Fruit fly (Drosophila melanogaster) whole organism, embryonic: Measurements from ENCODE around the gene XRCC1.

Experiments used
- Atf6 ChIP-seq: fragments of 200-800 bp; sonication (Bioruptor generic); IDR thresholded peaks from 2 replicates; pipeline ENCODE4 v1.3.6; 2022; ENCODE audit warnings: missing biosample characterization, missing genetic modification characterization
- B-H1 ChIP-seq: fragments of 200-800 bp; sonication (Bioruptor generic); IDR thresholded peaks from 3 replicates; pipeline ENCODE4 v1.3.6; 2022; ENCODE audit warnings: missing biosample characterization, missing genetic modification characterization
- CG10462 ChIP-seq: fragments of 200-800 bp; sonication (Bioruptor generic); optimal IDR thresholded peaks from 2 replicates; lab custom pipeline; 2016; ENCODE audit warnings: missing biosample characterization, missing genetic modification characterization
- CG10543 ChIP-seq: fragments of 200-800 bp; sonication (Bioruptor generic); optimal IDR thresholded peaks from 3 replicates; lab custom pipeline; 2017; ENCODE audit warnings: missing biosample characterization, mild to moderate bottlenecking, missing genetic modification characterization, moderate library complexity
- CG11085 ChIP-seq: fragments of 200-800 bp; sonication (Bioruptor generic); IDR thresholded peaks from 2 replicates; pipeline ENCODE4 v1.3.6; 2022; ENCODE audit warnings: missing biosample characterization, missing genetic modification characterization
- CG13287 ChIP-seq: fragments of 200-800 bp; sonication (Bioruptor generic); IDR thresholded peaks from 2 replicates; pipeline ENCODE4 v1.3.6; 2022; ENCODE audit warnings: missing biosample characterization, missing genetic modification characterization; ENCODE audit not compliant: partially characterized antibody
- CG13624 ChIP-seq: fragments of 200-800 bp; sonication (Bioruptor generic); optimal IDR thresholded peaks from 2 replicates; lab custom pipeline; 2016; ENCODE audit warnings: missing biosample characterization, missing genetic modification characterization
- CG15269 ChIP-seq: fragments of 200-800 bp; sonication (Bioruptor generic); optimal IDR thresholded peaks from 2 replicates; lab custom pipeline; 2018; ENCODE audit warnings: missing biosample characterization, mild to moderate bottlenecking, missing genetic modification characterization, moderate library complexity
- CG1603 ChIP-seq: fragments of 200-800 bp; sonication (Bioruptor generic); optimal IDR thresholded peaks from 2 replicates; lab custom pipeline; 2019; ENCODE audit warnings: missing biosample characterization, mild to moderate bottlenecking, missing genetic modification characterization, moderate library complexity
- CG17186 ChIP-seq: fragments of 200-800 bp; sonication (Bioruptor generic); optimal IDR thresholded peaks from 3 replicates; lab custom pipeline; 2017; ENCODE audit warnings: missing biosample characterization, missing genetic modification reagents, missing genetic modification characterization
- CG17359 ChIP-seq: fragments of 200-800 bp; sonication (Bioruptor generic); optimal IDR thresholded peaks from 3 replicates; lab custom pipeline; 2018; ENCODE audit warnings: missing biosample characterization, mild to moderate bottlenecking, missing genetic modification characterization, moderate library complexity
- CG17802 ChIP-seq: fragments of 200-800 bp; sonication (Bioruptor generic); optimal IDR thresholded peaks from 2 replicates; lab custom pipeline; 2018; ENCODE audit warnings: missing biosample characterization, mild to moderate bottlenecking, missing genetic modification characterization, moderate library complexity
- CG18599 ChIP-seq: fragments of 200-800 bp; sonication (Bioruptor generic); optimal IDR thresholded peaks from 3 replicates; lab custom pipeline; 2017; ENCODE audit warnings: missing biosample characterization, missing genetic modification characterization, mild to moderate bottlenecking, moderate library complexity, missing genetic modification reagents
- CG2116 ChIP-seq: fragments of 200-800 bp; sonication (Bioruptor generic); optimal IDR thresholded peaks from 3 replicates; lab custom pipeline; 2018; ENCODE audit warnings: missing biosample characterization, mild to moderate bottlenecking, missing genetic modification characterization
- CG2129 ChIP-seq: fragments of 200-800 bp; sonication (Bioruptor generic); IDR thresholded peaks from 2 replicates; pipeline ENCODE4 v1.3.6; 2022; ENCODE audit warnings: missing biosample characterization, missing genetic modification characterization; ENCODE audit not compliant: partially characterized antibody
- CG2712 ChIP-seq: fragments of 200-800 bp; optimal IDR thresholded peaks from 3 replicates; lab custom pipeline; 2019; ENCODE audit warnings: missing biosample characterization, mild to moderate bottlenecking, missing genetic modification characterization, moderate library complexity
- CG30403 ChIP-seq: fragments of 200-800 bp; sonication (Bioruptor generic); optimal IDR thresholded peaks from 3 replicates; lab custom pipeline; 2016; ENCODE audit warnings: missing biosample characterization, missing genetic modification characterization
- CG34224 ChIP-seq: fragments of 200-800 bp; sonication (Bioruptor generic); IDR thresholded peaks from 3 replicates; pipeline ENCODE4 v1.3.6; 2022; ENCODE audit warnings: missing biosample characterization, missing genetic modification characterization; ENCODE audit not compliant: partially characterized antibody
- CG34422 ChIP-seq: fragments of 200-800 bp; sonication (Bioruptor generic); IDR thresholded peaks from 3 replicates; pipeline ENCODE4 v1.3.6; 2022; ENCODE audit warnings: missing biosample characterization, missing genetic modification characterization
- CG4282 ChIP-seq: fragments of 200-800 bp; sonication (Bioruptor generic); optimal IDR thresholded peaks from 2 replicates; lab custom pipeline; 2016; ENCODE audit warnings: missing biosample characterization, missing genetic modification characterization
- CG4617 ChIP-seq: fragments of 200-800 bp; sonication (Bioruptor generic); optimal IDR thresholded peaks from 3 replicates; lab custom pipeline; 2016; ENCODE audit warnings: missing biosample characterization, missing genetic modification characterization, borderline replicate concordance
- CG6254 ChIP-seq: fragments of 200-800 bp; sonication (Bioruptor generic); optimal IDR thresholded peaks from 3 replicates; lab custom pipeline; 2017; ENCODE audit warnings: mild to moderate bottlenecking, missing biosample characterization, missing genetic modification reagents, missing genetic modification characterization
- CG6791 ChIP-seq: fragments of 200-800 bp; sonication (Bioruptor generic); IDR thresholded peaks from 3 replicates; pipeline ENCODE4 v1.3.6; 2022; ENCODE audit warnings: missing biosample characterization, missing genetic modification characterization; ENCODE audit not compliant: partially characterized antibody
- CG9817 ChIP-seq: fragments of 200-800 bp; sonication (Bioruptor generic); optimal IDR thresholded peaks from 2 replicates; lab custom pipeline; 2018; ENCODE audit warnings: missing biosample characterization, mild to moderate bottlenecking, missing genetic modification characterization, moderate library complexity
- CG9876 ChIP-seq: fragments of 200-800 bp; sonication (Bioruptor generic); optimal IDR thresholded peaks from 2 replicates; lab custom pipeline; 2016; ENCODE audit warnings: missing biosample characterization, missing genetic modification characterization
- D ChIP-seq, 2 experiments: fragments of 200-800 bp in 1 of 2; fragments of >200 bp in 1 of 2; sonication (Bioruptor generic) in 1 of 2; optimal IDR thresholded peaks; 2 replicates in 1 of 2; 3 replicates in 1 of 2; lab custom pipeline; 2017; ENCODE audit warnings: mild to moderate bottlenecking in 1 of 2, missing biosample characterization in 1 of 2, missing genetic modification characterization in 1 of 2, missing genetic modification reagents in 1 of 2
- Ets97D ChIP-seq: fragments of 200-800 bp; sonication (Bioruptor generic); optimal IDR thresholded peaks from 3 replicates; lab custom pipeline; 2016; ENCODE audit warnings: missing biosample characterization, missing genetic modification characterization
- HLH54F ChIP-seq: fragments of 200-800 bp; sonication (Bioruptor generic); optimal IDR thresholded peaks from 3 replicates; lab custom pipeline; 2016; ENCODE audit warnings: missing biosample characterization, missing genetic modification characterization
- Myb ChIP-seq: fragments of 200-800 bp; sonication (Bioruptor generic); optimal IDR thresholded peaks from 2 replicates; lab custom pipeline; 2016; ENCODE audit warnings: missing biosample characterization, missing genetic modification characterization
- Ptx1 ChIP-seq: fragments of 200-800 bp; sonication (Bioruptor generic); IDR thresholded peaks from 2 replicates; pipeline ENCODE4 v1.3.6; 2022; ENCODE audit warnings: missing biosample characterization, missing genetic modification characterization
- Sin3A ChIP-seq: fragments of >200 bp; optimal IDR thresholded peaks from 2 replicates; lab custom pipeline; 2018
- Sry-δ ChIP-seq: fragments of 200-800 bp; sonication (Bioruptor generic); optimal IDR thresholded peaks from 2 replicates; lab custom pipeline; 2016; ENCODE audit warnings: missing biosample characterization, missing genetic modification characterization
- TFAM ChIP-seq: fragments of 200-800 bp; sonication (Bioruptor generic); optimal IDR thresholded peaks from 2 replicates; lab custom pipeline; 2017; ENCODE audit warnings: missing biosample characterization, missing genetic modification characterization, inconsistent platforms
- Trl ChIP-seq, 3 experiments: fragments of >200 bp in 2 of 3; fragments of 200-800 bp in 1 of 3; sonication (Bioruptor generic) in 1 of 3; optimal IDR thresholded peaks; 2 replicates in 1 of 3; 3 replicates in 2 of 3; lab custom pipeline; 2016 to 2017; ENCODE audit warnings: missing biosample characterization in 1 of 3, missing genetic modification characterization in 1 of 3
- bsh ChIP-seq, 2 experiments: fragments of 200-800 bp; sonication (Bioruptor generic); optimal IDR thresholded peaks; 2 replicates each; lab custom pipeline; 2017 to 2018; ENCODE audit warnings: mild to moderate bottlenecking in 2 of 2, missing biosample characterization in 2 of 2, missing genetic modification characterization in 2 of 2, moderate library complexity in 1 of 2
- danr ChIP-seq: fragments of 200-800 bp; sonication (Bioruptor generic); IDR thresholded peaks from 2 replicates; pipeline ENCODE4 v1.3.6; 2022; ENCODE audit warnings: missing biosample characterization, missing genetic modification characterization
- gcm2 ChIP-seq: fragments of 200-800 bp; sonication (Bioruptor generic); optimal IDR thresholded peaks from 2 replicates; lab custom pipeline; 2016; ENCODE audit warnings: missing biosample characterization, missing genetic modification characterization
- lbe ChIP-seq: fragments of 200-800 bp; sonication (Bioruptor generic); optimal IDR thresholded peaks from 2 replicates; lab custom pipeline; 2016; ENCODE audit warnings: missing biosample characterization, mild to moderate bottlenecking, missing genetic modification characterization
- luna ChIP-seq: fragments of 200-800 bp; sonication (Bioruptor generic); optimal IDR thresholded peaks from 2 replicates; lab custom pipeline; 2016; ENCODE audit warnings: missing biosample characterization, missing genetic modification characterization
- odd ChIP-seq: fragments of 200-800 bp; sonication (Bioruptor generic); optimal IDR thresholded peaks from 2 replicates; lab custom pipeline; 2017; ENCODE audit warnings: missing biosample characterization, mild to moderate bottlenecking, missing genetic modification characterization
- pan ChIP-seq, 4 experiments: fragments of >200 bp in 3 of 4; fragments of 200-800 bp in 1 of 4; sonication (Bioruptor generic) in 1 of 4; optimal IDR thresholded peaks in 3 of 4; IDR thresholded peaks in 1 of 4; 2 replicates each; pipeline versions ENCODE4 v1.3.6 to Lab custom; 2017 to 2022; ENCODE audit warnings: missing biosample characterization in 2 of 4, missing genetic modification characterization in 2 of 4, mixed read lengths in 1 of 4
- peb ChIP-seq: fragments of 200-800 bp; sonication (Bioruptor generic); IDR thresholded peaks from 2 replicates; pipeline ENCODE4 v1.3.6; 2022; ENCODE audit warnings: missing biosample characterization, missing genetic modification characterization
- pum ChIP-seq: fragments of 200-800 bp; sonication (Bioruptor generic); optimal IDR thresholded peaks from 2 replicates; lab custom pipeline; 2016; ENCODE audit warnings: missing biosample characterization, missing genetic modification characterization
- pzg ChIP-seq: fragments of 200-800 bp; sonication (Bioruptor generic); optimal IDR thresholded peaks from 3 replicates; lab custom pipeline; 2018; ENCODE audit warnings: missing biosample characterization, mild to moderate bottlenecking, missing genetic modification characterization, moderate library complexity
- slp2 ChIP-seq: fragments of 200-800 bp; sonication (Bioruptor generic); optimal IDR thresholded peaks from 2 replicates; lab custom pipeline; 2016; ENCODE audit warnings: missing biosample characterization, missing genetic modification characterization
- sob ChIP-seq: fragments of 200-800 bp; sonication (Bioruptor generic); IDR thresholded peaks from 2 replicates; pipeline ENCODE4 v1.3.6; 2022; ENCODE audit warnings: missing biosample characterization, missing genetic modification characterization
- trem ChIP-seq: fragments of 200-800 bp; optimal IDR thresholded peaks from 3 replicates; lab custom pipeline; 2019; ENCODE audit warnings: missing biosample characterization, mild to moderate bottlenecking, missing genetic modification characterization, moderate library complexity
- tx ChIP-seq: fragments of 200-800 bp; sonication (Bioruptor generic); optimal IDR thresholded peaks from 2 replicates; lab custom pipeline; 2016; ENCODE audit warnings: missing biosample characterization, missing genetic modification characterization
- vfl ChIP-seq: fragments of 200-800 bp; sonication (Bioruptor generic); optimal IDR thresholded peaks from 2 replicates; lab custom pipeline; 2016; ENCODE audit warnings: missing biosample characterization, missing genetic modification characterization

The XRCC1 gene

dm6 chrX:5308963-5309362, 20.7 kb upstream of the XRCC1 start, which contains the start of the genes Cdk7 and snf (continued):
- TF ChIP-seq Trl (optimal IDR thresholded peaks at IDR 0.05; lab: Kevin White, UChicago) (no peak), Trl (GFP tag; optimal IDR thresholded peaks at IDR 0.05; lab: Kevin White, UChicago) (peak; percentile 41), Sin3A (lab: Kevin White, UChicago) (peak; percentile 95), CG10462 (GFP tag; lab: Kevin White, UChicago) (no peak), CG9817 (tag; lab: Kevin White, UChicago) (peak; percentile 5), CG4282 (GFP tag; lab: Kevin White, UChicago) (peak; percentile 8), luna (GFP tag; lab: Kevin White, UChicago) (peak; percentile 26), CG4617 (GFP tag; lab: Kevin White, UChicago) (peak; percentile 45), pum (GFP tag; lab: Kevin White, UChicago) (peak; percentile 20), tx (GFP tag; lab: Kevin White, UChicago) (peak; percentile 18), CG11085 (GFP tag; lab: Robert Waterston, UW) (no peak), CG18599 (peak; percentile 9), CG34422 (GFP tag; lab: Robert Waterston, UW) (0 out of 3 replicates have a peak, but pooled peaks have one; percentile 67), CG15269 (no peak), lbe (GFP tag; lab: Kevin White, UChicago) (peak; percentile 31), D (optimal IDR thresholded peaks at IDR 0.05; lab: Kevin White, UChicago) (no peak), D (GFP tag; optimal IDR thresholded peaks at IDR 0.05; lab: Kevin White, UChicago) (no peak), CG2116 (GFP tag; lab: Kevin White, UChicago) (peak; percentile 88), CG9876 (GFP tag; lab: Kevin White, UChicago) (peak; percentile 40), TFAM (no peak), CG13624 (GFP tag; lab: Kevin White, UChicago) (peak; percentile 50), CG34224 (GFP tag; lab: Robert Waterston, UW) (peak; percentile 88), Atf6 (GFP tag; lab: Robert Waterston, UW) (no peak), pzg (GFP tag; lab: Kevin White, UChicago) (peak; percentile 85), CG6791 (GFP tag; lab: Robert Waterston, UW) (peak; percentile 87), peb (GFP tag; lab: Robert Waterston, UW) (no peak), Ptx1 (peak; percentile 36; the same call in 1 of the 2 replicates), CG17186 (GFP tag; lab: Kevin White, UChicago) (peak; percentile 96), Sry-δ (GFP tag; lab: Kevin White, UChicago) (peak; percentile 90), CG13287 (GFP tag; lab: Robert Waterston, UW) (peak; percentile 88), vfl (peak; percentile 35), odd (no peak), bsh (GFP tag; optimal IDR thresholded peaks at IDR 0.05; lab: Kevin White, UChicago) (peak in 1 of 2 experiments; percentile 2), HLH54F (GFP tag; lab: Kevin White, UChicago) (peak; percentile 47), Myb (GFP tag; lab: Kevin White, UChicago) (peak; percentile 70), CG17802 (tag; lab: Kevin White, UChicago) (no peak), Ets97D (GFP tag; lab: Kevin White, UChicago) (peak; percentile 69), CG6254 (no peak), slp2 (GFP tag; lab: Kevin White, UChicago) (peak; percentile 11), gcm2 (GFP tag; lab: Kevin White, UChicago) (no peak), CG2129 (GFP tag; lab: Robert Waterston, UW) (peak; percentile 74), sob (peak; percentile 45), B-H1 (GFP tag; lab: Robert Waterston, UW) (no peak), CG2712 (no peak), pan (optimal IDR thresholded peaks at IDR 0.05; lab: Kevin White, UChicago) (no peak), pan (GFP tag; optimal IDR thresholded peaks at IDR 0.05 in 1 of 2, IDR thresholded peaks at IDR 0.05 in 1 of 2) (no peak), CG17359 (peak; percentile 3), trem (tag; lab: Kevin White, UChicago) (peak; percentile 74), CG1603 (tag; lab: Kevin White, UChicago) (peak; percentile 66), danr (no peak), CG30403 (GFP tag; lab: Kevin White, UChicago) (peak; percentile 63), CG10543 (GFP tag; lab: Kevin White, UChicago) (no peak)
